Fruit fly (Drosophila melanogaster) whole organism, pupa: Measurements from ENCODE around the gene kmr.

ENCODE experiments used
- CG32121 ChIP-seq: fragments of 200-800 bp; sonication (Bioruptor generic); IDR thresholded peaks from 2 replicates; pipeline ENCODE4 v1.3.6; 2022; ENCODE audit warnings: missing biosample characterization, missing genetic modification characterization
- D1 ChIP-seq: fragments of 200-800 bp; sonication (Bioruptor generic); optimal IDR thresholded peaks from 2 replicates; lab custom pipeline; 2018; ENCODE audit warnings: missing biosample characterization, mild to moderate bottlenecking, missing genetic modification characterization, moderate library complexity
- Ets98B ChIP-seq: fragments of 200-800 bp; sonication (Bioruptor generic); IDR thresholded peaks from 2 replicates; pipeline ENCODE4 v1.3.6; 2022; ENCODE audit warnings: missing biosample characterization, missing genetic modification characterization
- Pif1B ChIP-seq: fragments of 200-800 bp; sonication (Bioruptor generic); optimal IDR thresholded peaks from 3 replicates; lab custom pipeline; 2016; ENCODE audit warnings: missing biosample characterization, missing genetic modification characterization
- Snoo ChIP-seq: fragments of 200-800 bp; sonication (Bioruptor generic); optimal IDR thresholded peaks from 3 replicates; lab custom pipeline; 2017; ENCODE audit warnings: missing biosample characterization, mild to moderate bottlenecking, missing genetic modification characterization, inconsistent platforms

DNA sequence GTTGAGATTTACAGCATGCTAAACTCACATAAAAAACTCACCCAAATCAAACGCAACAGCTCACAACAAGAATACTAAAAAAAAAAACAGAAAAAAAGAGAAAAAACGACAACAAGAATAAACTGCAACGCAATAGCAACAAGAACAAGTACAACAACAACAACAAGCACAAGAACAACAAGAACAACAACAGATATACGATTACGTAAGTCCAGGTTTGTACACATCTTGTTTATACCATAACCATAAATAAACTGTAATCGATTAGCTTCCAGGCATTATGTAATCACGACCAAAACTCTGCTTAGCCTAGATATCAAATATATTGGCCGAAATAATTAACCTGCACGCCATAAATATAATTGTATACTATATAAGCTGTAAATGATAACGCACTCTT, 46.6 kb downstream of the kmr start:
- TF ChIP-seq CG32121: no peak
- TF ChIP-seq Pif1B (GFP tag; lab: Kevin White, UChicago): no peak
- TF ChIP-seq D1 (tag; lab: Kevin White, UChicago): no peak
- TF ChIP-seq Ets98B (GFP tag; lab: Robert Waterston, UW): no peak
- no peak for TF ChIP-seq Snoo (tag; lab: Kevin White, UChicago)
